Fruit fly (Drosophila melanogaster): ENCODE results near the gene CG5909.

The CG5909 gene

DNA sequence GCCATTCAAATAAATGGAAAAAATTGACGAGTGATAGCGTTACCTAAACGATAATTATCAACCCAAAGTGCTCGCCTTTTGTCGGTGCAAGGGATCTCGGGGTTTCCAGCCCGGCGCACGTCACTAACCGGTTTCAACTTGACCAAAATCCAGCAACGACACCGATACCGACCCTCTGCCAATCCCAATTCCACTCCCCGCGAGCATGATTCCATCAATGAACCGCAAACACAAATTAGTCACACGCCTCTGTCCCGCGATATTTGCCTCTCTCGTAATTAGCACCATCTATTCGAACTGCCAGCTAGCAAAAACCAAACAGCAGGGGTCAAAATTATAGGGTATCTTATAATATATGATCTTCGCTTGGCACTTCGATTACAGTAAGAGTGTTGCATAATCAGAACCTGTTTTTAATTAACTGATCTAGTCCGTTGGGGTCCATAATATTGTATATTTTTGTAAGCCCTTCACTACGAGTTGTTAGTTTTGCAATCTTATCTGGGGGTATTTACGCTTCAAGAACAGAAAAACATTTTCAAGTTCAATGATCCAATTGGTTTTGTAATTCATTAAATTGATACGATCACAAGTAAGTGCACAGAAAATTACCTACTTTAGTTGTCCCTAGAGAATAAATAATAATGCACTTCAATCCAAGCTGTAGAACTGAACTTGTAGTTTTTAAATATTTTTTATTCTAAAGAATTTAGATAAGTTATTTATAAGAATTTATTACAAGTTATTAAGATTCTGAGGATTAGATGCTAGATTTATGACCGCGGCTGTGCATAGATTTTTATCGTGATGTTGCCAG is 7.7 kb upstream of the CG5909 start:
- no peak for TF ChIP-seq Rel (GFP tag; optimal IDR thresholded peaks at IDR 0.05)
- TF ChIP-seq Rel (tag; optimal IDR thresholded peaks at IDR 0.05): peak; percentile 52
- no peak for TF ChIP-seq brk (GFP tag; optimal IDR thresholded peaks at IDR 0.05)
- no peak for TF ChIP-seq Dfd (GFP tag; optimal IDR thresholded peaks at IDR 0.05)
- TF ChIP-seq N (GFP tag; optimal IDR thresholded peaks at IDR 0.05): no peak
- no peak for TF ChIP-seq woc (GFP tag; optimal IDR thresholded peaks at IDR 0.05)
- TF ChIP-seq Jra (GFP tag; optimal IDR thresholded peaks at IDR 0.05): peak; percentile 40
- no peak for TF ChIP-seq CG32264 (GFP tag; optimal IDR thresholded peaks at IDR 0.05)
- TF ChIP-seq dsf (GFP tag; optimal IDR thresholded peaks at IDR 0.05; ENCODE audit: borderline replicate concordance): no peak
- TF ChIP-seq ey (GFP tag; optimal IDR thresholded peaks at IDR 0.05): peak; percentile 36
- no peak for TF ChIP-seq pan (optimal IDR thresholded peaks at IDR 0.05)
- TF ChIP-seq usp (GFP tag; optimal IDR thresholded peaks at IDR 0.05): no peak
- TF ChIP-seq dl (GFP tag; optimal IDR thresholded peaks at IDR 0.05; ENCODE audit: insufficient read depth in 1 of 2, partially characterized antibody in 2 of 2): peak in 1 of 2 experiments; percentile 31
- peak in 1 of 2 experiments; percentile 38 for TF ChIP-seq foxo (GFP tag; optimal IDR thresholded peaks at IDR 0.05)
- peak; percentile 8 for TF ChIP-seq OdsH (GFP tag; optimal IDR thresholded peaks at IDR 0.05)
- peak; percentile 8 for TF ChIP-seq psq (GFP tag; optimal IDR thresholded peaks at IDR 0.05)
- peak; percentile 67 for TF ChIP-seq h (GFP tag; optimal IDR thresholded peaks at IDR 0.05)
- TF ChIP-seq Vsx2 (GFP tag; optimal IDR thresholded peaks at IDR 0.05; ENCODE audit: partially characterized antibody): peak; percentile 65
- TF ChIP-seq HLH106 (tag; optimal IDR thresholded peaks at IDR 0.05): peak; percentile 20
- no peak for TF ChIP-seq CG9705 (GFP tag; optimal IDR thresholded peaks at IDR 0.05)
- peak; percentile 24 for TF ChIP-seq sv (GFP tag; optimal IDR thresholded peaks at IDR 0.05)
- no peak for TF ChIP-seq GATAd (GFP tag; optimal IDR thresholded peaks at IDR 0.05)

DNA sequence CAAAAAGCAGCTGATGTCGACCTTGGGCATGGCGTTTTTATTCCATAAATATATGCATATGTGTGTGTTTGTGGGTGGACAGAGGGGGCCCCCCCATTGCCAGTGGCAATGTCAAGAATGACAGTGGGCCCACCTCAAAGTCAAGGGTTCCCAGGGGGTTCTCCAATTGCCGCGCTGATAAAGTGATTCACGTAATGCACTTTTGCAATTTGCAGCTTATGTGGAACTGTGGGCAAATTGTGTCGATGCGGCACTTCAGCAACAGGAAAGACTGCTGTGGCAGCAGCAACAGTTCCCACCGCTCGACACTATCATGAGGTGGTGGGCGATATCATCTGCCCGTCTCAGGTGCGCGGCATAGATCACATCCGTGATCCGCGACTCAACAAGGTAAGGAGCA is 7.0 kb upstream of the CG5909 start:
- TF ChIP-seq CG9705 (GFP tag; optimal IDR thresholded peaks at IDR 0.05) (no peak), rgr (GFP tag; optimal IDR thresholded peaks at IDR 0.05) (no peak), sage (GFP tag; optimal IDR thresholded peaks at IDR 0.05) (no peak), h (GFP tag; optimal IDR thresholded peaks at IDR 0.05) (no peak), Hr78 (GFP tag; optimal IDR thresholded peaks at IDR 0.05) (no peak), Hr83 (GFP tag; optimal IDR thresholded peaks at IDR 0.05; ENCODE audit: poor library complexity, severe bottlenecking) (no peak), Dfd (GFP tag; optimal IDR thresholded peaks at IDR 0.05) (no peak), OdsH (GFP tag; optimal IDR thresholded peaks at IDR 0.05) (no peak), HLH106 (tag; optimal IDR thresholded peaks at IDR 0.05) (no peak), Mio (GFP tag; optimal IDR thresholded peaks at IDR 0.05) (no peak), Abd-B (GFP tag; optimal IDR thresholded peaks at IDR 0.05) (no peak), Vsx2 (GFP tag; optimal IDR thresholded peaks at IDR 0.05; ENCODE audit: partially characterized antibody) (no peak)

DNA sequence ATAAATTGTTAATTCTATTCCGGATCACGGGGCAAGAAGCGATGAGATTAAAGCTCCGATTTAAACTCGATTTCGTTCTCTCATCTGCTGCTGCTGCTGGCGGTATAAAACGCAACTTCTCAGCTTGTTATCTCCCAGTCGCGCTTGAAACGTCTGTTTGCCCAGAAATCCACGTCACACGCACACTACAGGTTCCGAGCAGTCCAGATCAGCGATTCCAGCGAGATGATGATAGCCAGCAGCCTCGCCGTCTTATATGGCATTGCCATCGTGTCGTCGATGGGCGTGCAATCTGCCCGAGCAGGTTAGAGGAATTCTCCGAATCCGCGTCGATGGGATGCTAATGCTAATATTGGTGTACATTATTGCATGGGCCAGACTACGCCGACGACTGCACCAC is 3.1 kb upstream of the CG5909 start, which contains the start of gene grass:
TSS of gene grass (plus strand) at position 135 of the 400 bp plus-strand sequence.
- TF ChIP-seq Sp1 (GFP tag; optimal IDR thresholded peaks at IDR 0.05): no peak
- TF ChIP-seq dl (GFP tag; optimal IDR thresholded peaks at IDR 0.05; ENCODE audit: insufficient read depth in 1 of 2, partially characterized antibody in 2 of 2): no peak
- no peak for TF ChIP-seq usp (GFP tag; optimal IDR thresholded peaks at IDR 0.05)
- TF ChIP-seq CG9705 (GFP tag; optimal IDR thresholded peaks at IDR 0.05): no peak
- TF ChIP-seq h (GFP tag; optimal IDR thresholded peaks at IDR 0.05): peak; percentile 16
- no peak for TF ChIP-seq OdsH (GFP tag; optimal IDR thresholded peaks at IDR 0.05)

DNA sequence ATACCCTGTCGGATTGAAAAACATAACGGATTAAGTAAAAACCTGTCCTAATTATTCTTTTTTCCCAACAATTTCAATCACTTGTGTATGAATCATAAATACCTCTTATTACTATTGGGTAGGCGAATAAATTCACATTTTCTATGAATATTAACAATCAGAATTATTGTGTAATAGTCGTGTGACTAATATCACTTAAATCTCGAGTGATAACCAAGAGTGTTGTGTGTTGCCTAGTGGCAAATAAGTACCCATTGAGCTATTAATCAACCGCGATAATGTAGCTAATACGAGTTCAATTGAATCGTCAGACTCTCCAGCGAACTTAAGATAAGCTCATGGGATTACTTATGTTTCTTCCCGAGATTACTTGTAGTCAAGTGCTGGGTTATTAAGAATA is 1.1 kb upstream of the CG5909 start:
- no peak for TF ChIP-seq CG32264 (GFP tag; optimal IDR thresholded peaks at IDR 0.05)
- TF ChIP-seq brk (GFP tag; optimal IDR thresholded peaks at IDR 0.05): no peak
- TF ChIP-seq OdsH (GFP tag; optimal IDR thresholded peaks at IDR 0.05): no peak
- TF ChIP-seq Hnf4 (GFP tag; optimal IDR thresholded peaks at IDR 0.05): no peak
- TF ChIP-seq lola (GFP tag; optimal IDR thresholded peaks at IDR 0.05): no peak
- no peak for TF ChIP-seq CrebA (GFP tag; optimal IDR thresholded peaks at IDR 0.05; ENCODE audit: borderline replicate concordance)
- TF ChIP-seq Myc (optimal IDR thresholded peaks at IDR 0.05): no peak
- TF ChIP-seq Jra (GFP tag; optimal IDR thresholded peaks at IDR 0.05): no peak
- TF ChIP-seq h (GFP tag; optimal IDR thresholded peaks at IDR 0.05): no peak
- no peak for TF ChIP-seq N (GFP tag; optimal IDR thresholded peaks at IDR 0.05)
- TF ChIP-seq Mio (GFP tag; optimal IDR thresholded peaks at IDR 0.05): no peak
- TF ChIP-seq GATAd (GFP tag; optimal IDR thresholded peaks at IDR 0.05): no peak
- no peak for TF ChIP-seq dmrt93B (GFP tag; optimal IDR thresholded peaks at IDR 0.05)
- no peak for TF ChIP-seq br (GFP tag; optimal IDR thresholded peaks at IDR 0.05)
- no peak for TF ChIP-seq dl (GFP tag; optimal IDR thresholded peaks at IDR 0.05; ENCODE audit: insufficient read depth in 1 of 2, partially characterized antibody in 2 of 2)
- TF ChIP-seq psq (GFP tag; optimal IDR thresholded peaks at IDR 0.05): no peak

Measured in whole organism, wandering third instar larva.